1 fruit fly cellular context compared by ENCODE assay signal in genomic region chr2L:819315-820032, dm6.
TF ChIP-seq lines count a peak whose summit lies in the region.

PGAP2 (minus strand) TSS chr2L:819508.
Clp (plus strand) TSS chr2L:819964.

TF ChIP-seq in whole organism, embryonic, 481 proteins besides CTCF, POLR2A, EP300 and RAD21 (continued from another document and continues in another):
- no peak for TF ChIP-seq CG31365 (tag; optimal IDR thresholded peaks at IDR 0.05; lab: Kevin White, UChicago)
- no peak for TF ChIP-seq Dad (GFP tag; optimal IDR thresholded peaks at IDR 0.05; lab: Kevin White, UChicago)
- TF ChIP-seq tio (GFP tag; optimal IDR thresholded peaks at IDR 0.05; lab: Kevin White, UChicago), result no peak
- peak; percentile 79 for TF ChIP-seq CG12659 (GFP tag; optimal IDR thresholded peaks at IDR 0.05; lab: Kevin White, UChicago)
- peak; percentile 77 for TF ChIP-seq Dek (tag; optimal IDR thresholded peaks at IDR 0.05; lab: Kevin White, UChicago)
- TF ChIP-seq ato (GFP tag; IDR thresholded peaks at IDR 0.05; lab: Robert Waterston, UW; ENCODE audit: partially characterized antibody), result peak; percentile 31; the same call in 1 of the 2 replicates
- TF ChIP-seq CG7987 (GFP tag; optimal IDR thresholded peaks at IDR 0.05; lab: Kevin White, UChicago), result peak; percentile 23
- TF ChIP-seq CG32532 (GFP tag; IDR thresholded peaks at IDR 0.05; lab: Robert Waterston, UW), result peak; percentile 79
- TF ChIP-seq CG10209 (GFP tag; optimal IDR thresholded peaks at IDR 0.05; lab: Kevin White, UChicago), result peak; percentile 66
- TF ChIP-seq Fer3 (tag; optimal IDR thresholded peaks at IDR 0.05; lab: Kevin White, UChicago), result peak; percentile 78
- no peak for TF ChIP-seq usp (GFP tag; optimal IDR thresholded peaks at IDR 0.05; lab: Kevin White, UChicago)
- TF ChIP-seq gfzf (GFP tag; optimal IDR thresholded peaks at IDR 0.05; lab: Kevin White, UChicago), result no peak
- peak; percentile 61 for TF ChIP-seq CG7786 (GFP tag; optimal IDR thresholded peaks at IDR 0.05; lab: Kevin White, UChicago)
- TF ChIP-seq Fer2 (tag; optimal IDR thresholded peaks at IDR 0.05; lab: Kevin White, UChicago), result peak; percentile 26
- TF ChIP-seq dan (GFP tag; IDR thresholded peaks at IDR 0.05; lab: Robert Waterston, UW), result no peak
- TF ChIP-seq CG14710 (tag; optimal IDR thresholded peaks at IDR 0.05; lab: Kevin White, UChicago), result peak; percentile 84
- peak; percentile 26 for TF ChIP-seq CG1529 (GFP tag; optimal IDR thresholded peaks at IDR 0.05; lab: Kevin White, UChicago)
- TF ChIP-seq CG1647 (GFP tag; optimal IDR thresholded peaks at IDR 0.05; lab: Kevin White, UChicago), result peak; percentile 2
- no peak for TF ChIP-seq lab (GFP tag; optimal IDR thresholded peaks at IDR 0.05; lab: Kevin White, UChicago)
- TF ChIP-seq CG13894 (tag; optimal IDR thresholded peaks at IDR 0.05; lab: Kevin White, UChicago), result no peak
- TF ChIP-seq pho (GFP tag; optimal IDR thresholded peaks at IDR 0.05; lab: Kevin White, UChicago), result peak; percentile 60
- TF ChIP-seq CG2875 (GFP tag; optimal IDR thresholded peaks at IDR 0.05; lab: Kevin White, UChicago), result no peak
- TF ChIP-seq caup (GFP tag; optimal IDR thresholded peaks at IDR 0.05; lab: Kevin White, UChicago; ENCODE audit: severe bottlenecking), result peak; percentile 42
- peak; percentile 58; the same call in 2 of the 3 replicates for TF ChIP-seq CG11093 (GFP tag; IDR thresholded peaks at IDR 0.05; lab: Robert Waterston, UW)
- TF ChIP-seq BEAF-32 (GFP tag; optimal IDR thresholded peaks at IDR 0.05; lab: Kevin White, UChicago), result peak; percentile 77
- TF ChIP-seq CG12769 (tag; optimal IDR thresholded peaks at IDR 0.05; lab: Kevin White, UChicago), result no peak
- peak; percentile 49 for TF ChIP-seq slou (GFP tag; optimal IDR thresholded peaks at IDR 0.05; lab: Kevin White, UChicago)
- TF ChIP-seq Blimp-1 (GFP tag; optimal IDR thresholded peaks at IDR 0.05; lab: Kevin White, UChicago), result peak; percentile 65
- TF ChIP-seq sug (tag; optimal IDR thresholded peaks at IDR 0.05; lab: Kevin White, UChicago), result peak; percentile 76
- no peak for TF ChIP-seq Hr78 (GFP tag; optimal IDR thresholded peaks at IDR 0.05; lab: Kevin White, UChicago)
- TF ChIP-seq slp2 (GFP tag; optimal IDR thresholded peaks at IDR 0.05; lab: Kevin White, UChicago), result no peak
- peak; percentile 68 for TF ChIP-seq fd3F (GFP tag; optimal IDR thresholded peaks at IDR 0.05; lab: Kevin White, UChicago)
- TF ChIP-seq sim (GFP tag; IDR thresholded peaks at IDR 0.05; lab: Robert Waterston, UW), result no peak
- TF ChIP-seq CG3847 (GFP tag; IDR thresholded peaks at IDR 0.05; lab: Robert Waterston, UW), result peak; percentile 79
- no peak for TF ChIP-seq CG11398 (GFP tag; optimal IDR thresholded peaks at IDR 0.05; lab: Kevin White, UChicago)
- peak; percentile 64 for TF ChIP-seq Nf-YC (tag; optimal IDR thresholded peaks at IDR 0.05; lab: Kevin White, UChicago)
- TF ChIP-seq NfI (GFP tag; optimal IDR thresholded peaks at IDR 0.05; lab: Kevin White, UChicago), result peak; percentile 61
- TF ChIP-seq Max (GFP tag; optimal IDR thresholded peaks at IDR 0.05; lab: Kevin White, UChicago), result peak; percentile 61
- no peak for TF ChIP-seq sr (GFP tag; IDR thresholded peaks at IDR 0.05; lab: Robert Waterston, UW)
- peak; percentile 51 for TF ChIP-seq Nf-YB (GFP tag; optimal IDR thresholded peaks at IDR 0.05; lab: Kevin White, UChicago)
- TF ChIP-seq bowl (GFP tag; IDR thresholded peaks at IDR 0.05; lab: Robert Waterston, UW), result no peak
- peak; percentile 77 for TF ChIP-seq sob (GFP tag; IDR thresholded peaks at IDR 0.05; lab: Robert Waterston, UW)
- TF ChIP-seq peb (GFP tag; IDR thresholded peaks at IDR 0.05; lab: Robert Waterston, UW), result peak; percentile 57; the same call in 1 of the 2 replicates
- peak; percentile 34 for TF ChIP-seq pzg (GFP tag; optimal IDR thresholded peaks at IDR 0.05; lab: Kevin White, UChicago)
- peak; percentile 62 for TF ChIP-seq CG6272 (GFP tag; IDR thresholded peaks at IDR 0.05; lab: Robert Waterston, UW)
- TF ChIP-seq z (GFP tag; IDR thresholded peaks at IDR 0.05; lab: Robert Waterston, UW), result no peak
- no peak for TF ChIP-seq lov (optimal IDR thresholded peaks at IDR 0.05; lab: Kevin White, UChicago)
- no peak for TF ChIP-seq lov (GFP tag; IDR thresholded peaks at IDR 0.05; lab: Robert Waterston, UW)
- peak; percentile 79 for TF ChIP-seq CG13424 (tag; optimal IDR thresholded peaks at IDR 0.05; lab: Kevin White, UChicago)
- TF ChIP-seq toy (GFP tag; IDR thresholded peaks at IDR 0.05; lab: Robert Waterston, UW), result peak; percentile 7; the same call in 1 of the 2 replicates
- TF ChIP-seq insv (GFP tag; optimal IDR thresholded peaks at IDR 0.05; lab: Kevin White, UChicago), result no peak
- TF ChIP-seq kay (GFP tag; optimal IDR thresholded peaks at IDR 0.05; lab: Kevin White, UChicago), result peak; percentile 43
- peak; percentile 46 for TF ChIP-seq CG5180 (GFP tag; optimal IDR thresholded peaks at IDR 0.05; lab: Kevin White, UChicago)
- peak; percentile 51 for TF ChIP-seq Fer1 (GFP tag; optimal IDR thresholded peaks at IDR 0.05; lab: Kevin White, UChicago)
- TF ChIP-seq Spps (tag; optimal IDR thresholded peaks at IDR 0.05; lab: Kevin White, UChicago), result peak; percentile 57
- no peak for TF ChIP-seq en (GFP tag; optimal IDR thresholded peaks at IDR 0.05; lab: Kevin White, UChicago)
- TF ChIP-seq CG9437 (GFP tag; optimal IDR thresholded peaks at IDR 0.05; lab: Kevin White, UChicago), result peak; percentile 98
- peak; percentile 36 for TF ChIP-seq gcm (GFP tag; optimal IDR thresholded peaks at IDR 0.05; lab: Kevin White, UChicago)
- TF ChIP-seq CG11695 (GFP tag; IDR thresholded peaks at IDR 0.05; lab: Robert Waterston, UW), result peak; percentile 52; the same call in 2 of the 3 replicates
- TF ChIP-seq Chrac-16 (GFP tag; optimal IDR thresholded peaks at IDR 0.05; lab: Kevin White, UChicago), result peak; percentile 74
- TF ChIP-seq sima (GFP tag; optimal IDR thresholded peaks at IDR 0.05; lab: Kevin White, UChicago), result no peak
- TF ChIP-seq CG17568 (GFP tag; optimal IDR thresholded peaks at IDR 0.05; lab: Kevin White, UChicago), result no peak
- TF ChIP-seq CG12942 (GFP tag; optimal IDR thresholded peaks at IDR 0.05; lab: Kevin White, UChicago), result peak; percentile 67
- peak; percentile 26 for TF ChIP-seq CG15479 (GFP tag; optimal IDR thresholded peaks at IDR 0.05; lab: Kevin White, UChicago)
- peak; percentile 26; the same call in 1 of the 2 replicates for TF ChIP-seq NFAT (GFP tag; IDR thresholded peaks at IDR 0.05; lab: Robert Waterston, UW)
- peak; percentile 50 for TF ChIP-seq HLH54F (GFP tag; optimal IDR thresholded peaks at IDR 0.05; lab: Kevin White, UChicago)
- peak; percentile 85 for TF ChIP-seq CG2712 (tag; optimal IDR thresholded peaks at IDR 0.05; lab: Kevin White, UChicago)
- no peak; the same call in 2 of the 3 replicates for TF ChIP-seq Optix (GFP tag; IDR thresholded peaks at IDR 0.05; lab: Robert Waterston, UW)
- TF ChIP-seq Sry-δ (GFP tag; optimal IDR thresholded peaks at IDR 0.05; lab: Kevin White, UChicago), result peak; percentile 77
- 0 out of 2 replicates have a peak, but pooled peaks have one; percentile 22 for TF ChIP-seq CG17612 (GFP tag; IDR thresholded peaks at IDR 0.05; lab: Robert Waterston, UW)
- peak; percentile 76 for TF ChIP-seq Hr3 (GFP tag; optimal IDR thresholded peaks at IDR 0.05; lab: Kevin White, UChicago)
- TF ChIP-seq stwl (tag; optimal IDR thresholded peaks at IDR 0.05; lab: Kevin White, UChicago), result peak; percentile 42
- TF ChIP-seq Tbp (GFP tag; optimal IDR thresholded peaks at IDR 0.05; lab: Kevin White, UChicago), result peak; percentile 43
- TF ChIP-seq Opbp (GFP tag; IDR thresholded peaks at IDR 0.05; lab: Robert Waterston, UW; ENCODE audit: partially characterized antibody), result no peak
- no peak for TF ChIP-seq pros (GFP tag; optimal IDR thresholded peaks at IDR 0.05; lab: Kevin White, UChicago)
- TF ChIP-seq ara (GFP tag; IDR thresholded peaks at IDR 0.05; lab: Robert Waterston, UW), result peak; percentile 64; the same call in 1 of the 2 replicates
- peak; percentile 71 for TF ChIP-seq CG15696 (tag; optimal IDR thresholded peaks at IDR 0.05; lab: Kevin White, UChicago)
- TF ChIP-seq CG7271 (tag; optimal IDR thresholded peaks at IDR 0.05; lab: Kevin White, UChicago), result peak; percentile 5
- no peak for TF ChIP-seq nau (GFP tag; optimal IDR thresholded peaks at IDR 0.05; lab: Kevin White, UChicago)
- TF ChIP-seq pfk (GFP tag; optimal IDR thresholded peaks at IDR 0.05; lab: Kevin White, UChicago), result no peak
- TF ChIP-seq Gsc (GFP tag; IDR thresholded peaks at IDR 0.05; lab: Robert Waterston, UW), result no peak
- peak; percentile 19 for TF ChIP-seq CG30431 (GFP tag; optimal IDR thresholded peaks at IDR 0.05; lab: Kevin White, UChicago)
- TF ChIP-seq Atf6 (GFP tag; IDR thresholded peaks at IDR 0.05; lab: Robert Waterston, UW), result peak; percentile 72
- peak; percentile 85 for TF ChIP-seq phol (tag; optimal IDR thresholded peaks at IDR 0.05; lab: Kevin White, UChicago)
- no peak for TF ChIP-seq CG12071 (GFP tag; optimal IDR thresholded peaks at IDR 0.05; lab: Kevin White, UChicago)
- TF ChIP-seq ase (GFP tag; IDR thresholded peaks at IDR 0.05; lab: Robert Waterston, UW), result peak; percentile 65
- peak; percentile 52; the same call in 1 of the 2 replicates for TF ChIP-seq Rx (GFP tag; IDR thresholded peaks at IDR 0.05; lab: Robert Waterston, UW)
- peak; percentile 51 for TF ChIP-seq chn (GFP tag; optimal IDR thresholded peaks at IDR 0.05; lab: Kevin White, UChicago)
- TF ChIP-seq CG4820 (GFP tag; optimal IDR thresholded peaks at IDR 0.05; lab: Kevin White, UChicago), result peak; percentile 55
- peak; percentile 81 for TF ChIP-seq Xbp1 (GFP tag; optimal IDR thresholded peaks at IDR 0.05; lab: Kevin White, UChicago)
- TF ChIP-seq lbe (GFP tag; optimal IDR thresholded peaks at IDR 0.05; lab: Kevin White, UChicago), result peak; percentile 41
- TF ChIP-seq btn (GFP tag; optimal IDR thresholded peaks at IDR 0.05; lab: Kevin White, UChicago), result no peak
- no peak for TF ChIP-seq Bgb (GFP tag; IDR thresholded peaks at IDR 0.05; lab: Robert Waterston, UW; ENCODE audit: partially characterized antibody)
- peak; percentile 76 for TF ChIP-seq klu (GFP tag; IDR thresholded peaks at IDR 0.05; lab: Robert Waterston, UW)
- peak; percentile 48 for TF ChIP-seq CG17186 (GFP tag; optimal IDR thresholded peaks at IDR 0.05; lab: Kevin White, UChicago)
- peak; percentile 46 for TF ChIP-seq Bteb2 (GFP tag; optimal IDR thresholded peaks at IDR 0.05; lab: Kevin White, UChicago)
- peak; percentile 89 for TF ChIP-seq Med (GFP tag; lab: Kevin White, UChicago)
- no peak for TF ChIP-seq CG6854 (GFP tag; optimal IDR thresholded peaks at IDR 0.05; lab: Kevin White, UChicago)
- peak; percentile 20 for TF ChIP-seq Bdp1 (GFP tag; optimal IDR thresholded peaks at IDR 0.05; lab: Kevin White, UChicago)
- no peak for TF ChIP-seq yki (optimal IDR thresholded peaks at IDR 0.05; lab: Kevin White, UChicago)
- TF ChIP-seq CG9876 (GFP tag; optimal IDR thresholded peaks at IDR 0.05; lab: Kevin White, UChicago), result no peak
- TF ChIP-seq CG15601 (tag; optimal IDR thresholded peaks at IDR 0.05; lab: Kevin White, UChicago), result peak; percentile 62
- TF ChIP-seq nmo (GFP tag; optimal IDR thresholded peaks at IDR 0.05; lab: Kevin White, UChicago), result peak; percentile 87
- TF ChIP-seq gt (GFP tag; IDR thresholded peaks at IDR 0.05; lab: Robert Waterston, UW), result no peak
- TF ChIP-seq repo (GFP tag; optimal IDR thresholded peaks at IDR 0.05; lab: Kevin White, UChicago), result no peak
- TF ChIP-seq vnd (GFP tag; IDR thresholded peaks at IDR 0.05; lab: Robert Waterston, UW; ENCODE audit: partially characterized antibody), result peak; percentile 48; the same call in 1 of the 3 replicates
- TF ChIP-seq vvl (GFP tag; IDR thresholded peaks at IDR 0.05; lab: Robert Waterston, UW), result peak; percentile 79
- TF ChIP-seq ranshi (GFP tag; IDR thresholded peaks at IDR 0.05; lab: Robert Waterston, UW), result peak; percentile 69
- peak; percentile 69 for TF ChIP-seq unpg (GFP tag; optimal IDR thresholded peaks at IDR 0.05; lab: Kevin White, UChicago)
- peak; percentile 66 for TF ChIP-seq Meics (GFP tag; optimal IDR thresholded peaks at IDR 0.05; lab: Kevin White, UChicago)
- TF ChIP-seq Kr (GFP tag; optimal IDR thresholded peaks at IDR 0.05; lab: Kevin White, UChicago), result no peak
- peak; percentile 85 for TF ChIP-seq CG8388 (GFP tag; optimal IDR thresholded peaks at IDR 0.05; lab: Kevin White, UChicago)
- TF ChIP-seq CG13287 (GFP tag; IDR thresholded peaks at IDR 0.05; lab: Robert Waterston, UW; ENCODE audit: partially characterized antibody), result peak; percentile 70; the same call in 1 of the 2 replicates
- TF ChIP-seq fu2 (GFP tag; optimal IDR thresholded peaks at IDR 0.05; lab: Kevin White, UChicago), result peak; percentile 11
- no peak for TF ChIP-seq gsb (GFP tag; IDR thresholded peaks at IDR 0.05; lab: Robert Waterston, UW)
- TF ChIP-seq CG17359 (tag; optimal IDR thresholded peaks at IDR 0.05; lab: Kevin White, UChicago), result peak; percentile 67
- no peak for TF ChIP-seq chm (GFP tag; IDR thresholded peaks at IDR 0.05; lab: Robert Waterston, UW)
- TF ChIP-seq slbo (GFP tag; IDR thresholded peaks at IDR 0.05; lab: Robert Waterston, UW), result peak; percentile 89
- no peak for TF ChIP-seq Vsx1 (GFP tag; optimal IDR thresholded peaks at IDR 0.05; lab: Kevin White, UChicago)
- no peak for TF ChIP-seq CG3838 (GFP tag; optimal IDR thresholded peaks at IDR 0.05; lab: Kevin White, UChicago)
- TF ChIP-seq CG8478 (optimal IDR thresholded peaks at IDR 0.05; lab: Kevin White, UChicago), result no peak
- no peak for TF ChIP-seq her (GFP tag; optimal IDR thresholded peaks at IDR 0.05; lab: Kevin White, UChicago)
- TF ChIP-seq ERR (GFP tag; optimal IDR thresholded peaks at IDR 0.05; lab: Kevin White, UChicago), result no peak
- TF ChIP-seq schlank (tag; optimal IDR thresholded peaks at IDR 0.05; lab: Kevin White, UChicago), result peak; percentile 30
- TF ChIP-seq lilli (GFP tag; optimal IDR thresholded peaks at IDR 0.05; lab: Kevin White, UChicago), result peak; percentile 82
- peak; percentile 26 for TF ChIP-seq CG11723 (GFP tag; optimal IDR thresholded peaks at IDR 0.05; lab: Kevin White, UChicago)
- TF ChIP-seq CG13775 (GFP tag; optimal IDR thresholded peaks at IDR 0.05; lab: Kevin White, UChicago), result peak; percentile 82
- TF ChIP-seq CG7839 (tag; optimal IDR thresholded peaks at IDR 0.05; lab: Kevin White, UChicago), result peak; percentile 81
- peak; percentile 24; the same call in 1 of the 2 replicates for TF ChIP-seq Taf1 (GFP tag; IDR thresholded peaks at IDR 0.05; lab: Robert Waterston, UW)
- TF ChIP-seq prd (optimal IDR thresholded peaks at IDR 0.05; lab: Kevin White, UChicago), result no peak
- peak; percentile 85 for TF ChIP-seq prd (GFP tag; IDR thresholded peaks at IDR 0.05; lab: Robert Waterston, UW)
- peak; percentile 31 for TF ChIP-seq Antp (GFP tag; optimal IDR thresholded peaks at IDR 0.05; lab: Kevin White, UChicago)
